Worm (Caenorhabditis elegans) whole organism, L1 larva: Measurements from ENCODE around the gene ZK816.1.

ENCODE experiments used
- C34B4.2 ChIP-seq: sonication (generic microtip); optimal IDR thresholded peaks from 2 replicates; lab custom pipeline; 2017; ENCODE audit warnings: mild to moderate bottlenecking, missing genetic modification characterization, missing compliant biosample characterization
- aly-2 ChIP-seq: fragments of 150-350 bp; optimal IDR thresholded peaks from 2 replicates; lab custom pipeline; 2014; ENCODE audit warnings: missing biosample characterization, missing genetic modification characterization
- fkh-10 ChIP-seq: sonication (generic microtip); optimal IDR thresholded peaks from 2 replicates; lab custom pipeline; 2017; ENCODE audit warnings: missing biosample characterization, missing genetic modification reagents, missing genetic modification characterization
- nhr-11 ChIP-seq: fragments of 150-350 bp; optimal IDR thresholded peaks from 2 replicates; lab custom pipeline; 2014; ENCODE audit warnings: missing biosample characterization, missing genetic modification characterization
- rnt-1 ChIP-seq: sonication (generic microtip); optimal IDR thresholded peaks from 2 replicates; lab custom pipeline; 2016; ENCODE audit warnings: mild to moderate bottlenecking, missing genetic modification characterization, moderate library complexity, missing compliant biosample characterization
- swsn-7 ChIP-seq: sonication (generic microtip); optimal IDR thresholded peaks from 2 replicates; lab custom pipeline; 2016; ENCODE audit warnings: missing genetic modification characterization, missing compliant biosample characterization
- zag-1 ChIP-seq: fragments of 150-350 bp; optimal IDR thresholded peaks from 2 replicates; lab custom pipeline; 2014; ENCODE audit warnings: missing biosample characterization, missing genetic modification characterization

DNA sequence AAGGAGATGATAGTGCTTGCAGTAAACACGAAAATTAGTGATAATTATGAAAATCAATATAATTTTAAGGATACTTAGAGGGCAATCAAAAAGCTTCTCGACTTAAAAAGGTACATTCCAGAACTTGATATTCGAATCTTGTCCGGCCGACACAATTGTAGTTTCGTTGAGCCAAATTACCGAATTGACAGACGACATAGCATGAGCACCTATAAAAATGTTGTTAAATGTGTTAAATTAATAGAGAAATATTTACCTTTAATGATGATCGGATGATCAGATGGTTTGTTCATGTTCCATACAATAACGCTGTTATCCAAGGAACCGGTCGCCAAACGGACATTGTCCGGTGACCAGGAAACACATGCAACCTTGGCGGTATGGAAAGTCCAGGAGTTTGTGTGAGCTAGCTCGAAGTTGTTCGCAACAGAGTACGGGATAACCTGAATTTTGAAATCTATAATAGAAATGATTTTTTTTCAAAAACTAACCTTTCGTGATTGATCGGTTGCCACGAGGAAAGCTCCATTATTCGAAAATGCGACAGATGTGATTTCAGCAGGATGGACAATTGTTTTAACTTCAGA, 57.3 kb downstream of the ZK816.1 start:
- TF ChIP-seq rnt-1 (no peak), fkh-10 (GFP tag; lab: Kevin White, UChicago) (no peak), nhr-11 (tag; lab: Kevin White, UChicago) (no peak), zag-1 (no peak), swsn-7 (tag; lab: Kevin White, UChicago) (no peak), aly-2 (tag; lab: Kevin White, UChicago) (no peak), C34B4.2 (no peak)
